Worm (Caenorhabditis elegans) whole organism, midembryonic: ENCODE results near the gene T01D1.8.

ENCODE experiments used
- cog-1 ChIP-seq: sonication (generic microtip); optimal IDR thresholded peaks from 2 replicates; lab custom pipeline; 2016; ENCODE audit warnings: missing genetic modification characterization, missing compliant biosample characterization
- klf-2 ChIP-seq: fragments of 200-800 bp; sonication (Bioruptor generic); conservative IDR thresholded peaks from 2 replicates; pipeline ENCODE4 v1.3.6; 2022; ENCODE audit warnings: missing genetic modification reagents, missing genetic modification characterization, missing compliant biosample characterization
- ztf-23 ChIP-seq: fragments of 200-800 bp; sonication (Bioruptor generic); IDR thresholded peaks from 2 replicates; pipeline ENCODE4 v1.3.6; 2022; ENCODE audit warnings: missing genetic modification reagents, missing genetic modification characterization, missing compliant biosample characterization

- TF ChIP-seq ztf-23 (no peak), cog-1 (tag; lab: Kevin White, UChicago) (no peak), klf-2 (GFP tag; lab: Robert Waterston, UW) (no peak)
Measured at ce11 chrII:156999-157499, 29.5 kb upstream of the T01D1.8 start.
